Worm (Caenorhabditis elegans) whole organism, L2 larva: ENCODE results near the gene T04A8.13.

ENCODE experiments used
- C34F6.9 ChIP-seq: fragments of 150-350 bp; optimal IDR thresholded peaks from 2 replicates; lab custom pipeline; 2014; ENCODE audit warnings: missing biosample characterization, missing genetic modification characterization
- ZK546.5 ChIP-seq: sonication (generic microtip); optimal IDR thresholded peaks from 2 replicates; lab custom pipeline; 2017; ENCODE audit warnings: missing biosample characterization, missing genetic modification characterization
- aly-2 ChIP-seq: fragments of 150-350 bp; optimal IDR thresholded peaks from 2 replicates; lab custom pipeline; 2014; ENCODE audit warnings: missing biosample characterization, missing genetic modification characterization
- ama-1 ChIP-seq: fragments of 150-350 bp; optimal IDR thresholded peaks from 2 replicates; lab custom pipeline; 2018; ENCODE audit warnings: inconsistent platforms
- blmp-1 ChIP-seq: sonication (generic microtip); optimal IDR thresholded peaks from 2 replicates; lab custom pipeline; 2017; ENCODE audit warnings: missing genetic modification characterization, mild to moderate bottlenecking, missing compliant biosample characterization, antibody characterized with exemption, moderate library complexity; ENCODE audit not compliant: insufficient read depth
- dmd-4 ChIP-seq: sonication (generic microtip); optimal IDR thresholded peaks from 2 replicates; lab custom pipeline; 2017; ENCODE audit warnings: missing biosample characterization, missing genetic modification characterization
- elt-3 ChIP-seq: sonication (generic microtip); optimal IDR thresholded peaks from 2 replicates; lab custom pipeline; 2017; ENCODE audit warnings: missing biosample characterization, missing genetic modification characterization
- nhr-11 ChIP-seq: fragments of 150-350 bp; optimal IDR thresholded peaks from 2 replicates; lab custom pipeline; 2014; ENCODE audit warnings: missing biosample characterization, missing genetic modification characterization
- nhr-12 ChIP-seq: fragments of 150-350 bp; optimal IDR thresholded peaks from 2 replicates; lab custom pipeline; 2014; ENCODE audit warnings: missing biosample characterization, missing genetic modification characterization
- nhr-237 ChIP-seq: fragments of 150-350 bp; optimal IDR thresholded peaks from 2 replicates; lab custom pipeline; 2014; ENCODE audit warnings: missing biosample characterization, missing genetic modification characterization
- nhr-25 ChIP-seq: fragments of 150-350 bp; sonication (generic microtip); optimal IDR thresholded peaks from 3 replicates; lab custom pipeline; 2014; ENCODE audit warnings: missing biosample characterization, missing genetic modification characterization
- snpc-4 ChIP-seq: fragments of 150-350 bp; optimal IDR thresholded peaks from 2 replicates; lab custom pipeline; 2014; ENCODE audit warnings: missing biosample characterization, missing genetic modification characterization

ce11 chrIII:4666753-4667400 is 39.9 kb upstream of the T04A8.13 start:
- TF ChIP-seq nhr-11 (tag; lab: Kevin White, UChicago): no peak
- no peak for TF ChIP-seq snpc-4
- no peak for TF ChIP-seq ama-1
- TF ChIP-seq nhr-25: peak; percentile 73
- TF ChIP-seq elt-3 (tag; lab: Kevin White, UChicago): no peak
- TF ChIP-seq aly-2 (tag; lab: Kevin White, UChicago): no peak
- no peak for TF ChIP-seq nhr-237 (tag; lab: Kevin White, UChicago)
- TF ChIP-seq ZK546.5 (tag; lab: Kevin White, UChicago): no peak
- TF ChIP-seq C34F6.9 (tag; lab: Kevin White, UChicago): peak; percentile 70
- no peak for TF ChIP-seq blmp-1 (tag; lab: Kevin White, UChicago)
- no peak for TF ChIP-seq nhr-12 (tag; lab: Kevin White, UChicago)
- TF ChIP-seq dmd-4 (tag; lab: Kevin White, UChicago): no peak
